Fruit fly (Drosophila melanogaster): ENCODE data around the gene CG12078.

The CG12078 gene

dm6 chr3L:3248714-3249663 is 4.9 kb upstream of the CG12078 start:
- TF ChIP-seq esn (GFP tag; optimal IDR thresholded peaks at IDR 0.05), result peak; percentile 99
- TF ChIP-seq CG3919 (GFP tag; optimal IDR thresholded peaks at IDR 0.05), result peak; percentile 98
- TF ChIP-seq fd85E (GFP tag; optimal IDR thresholded peaks at IDR 0.05), result peak; percentile 91
- TF ChIP-seq Sox102F (GFP tag; optimal IDR thresholded peaks at IDR 0.05), result peak; percentile 97
- TF ChIP-seq ss (GFP tag; optimal IDR thresholded peaks at IDR 0.05), result peak; percentile 98 to 99
- peak; percentile 96 for TF ChIP-seq Hr4 (GFP tag; optimal IDR thresholded peaks at IDR 0.05)
- TF ChIP-seq Lpt (GFP tag; optimal IDR thresholded peaks at IDR 0.05), result peak; percentile 94
- peak; percentile 94 for TF ChIP-seq dsx (GFP tag; optimal IDR thresholded peaks at IDR 0.05; ENCODE audit: poor library complexity, severe bottlenecking)
- TF ChIP-seq CG6854 (GFP tag; optimal IDR thresholded peaks at IDR 0.05), result peak; percentile 95
- peak; percentile 92 for TF ChIP-seq CG1621 (tag; optimal IDR thresholded peaks at IDR 0.05)
- TF ChIP-seq vri (GFP tag; optimal IDR thresholded peaks at IDR 0.05), result peak; percentile 95
- TF ChIP-seq fd59A (GFP tag; optimal IDR thresholded peaks at IDR 0.05), result peak; percentile 99
- TF ChIP-seq CG9139 (GFP tag; optimal IDR thresholded peaks at IDR 0.05), result peak; percentile 96
- TF ChIP-seq Ets96B (tag; optimal IDR thresholded peaks at IDR 0.05), result peak; percentile 98
- peak; percentile 98 for TF ChIP-seq CG32006 (GFP tag; optimal IDR thresholded peaks at IDR 0.05)
- peak; percentile 82 for TF ChIP-seq dac (GFP tag; optimal IDR thresholded peaks at IDR 0.05)
- TF ChIP-seq Hr39 (GFP tag; optimal IDR thresholded peaks at IDR 0.05), result peak; percentile 99
- peak; percentile 100 for TF ChIP-seq Eip78C (GFP tag)
- peak; percentile 99 for TF ChIP-seq acj6 (GFP tag; optimal IDR thresholded peaks at IDR 0.05)
- peak; percentile 93 for TF ChIP-seq CG4318 (GFP tag; optimal IDR thresholded peaks at IDR 0.05)
- peak; percentile 99 for TF ChIP-seq Smox (GFP tag; optimal IDR thresholded peaks at IDR 0.05)
- peak; percentile 98 for TF ChIP-seq CG11902 (GFP tag; optimal IDR thresholded peaks at IDR 0.05)
- peak; percentile 94 for TF ChIP-seq CG8119 (GFP tag; IDR thresholded peaks at IDR 0.05)
- TF ChIP-seq svp (GFP tag), result peak; percentile 100
- TF ChIP-seq Sox15 (GFP tag; optimal IDR thresholded peaks at IDR 0.05), result peak; percentile 99
- peak; percentile 62 for TF ChIP-seq Eip93F (GFP tag; optimal IDR thresholded peaks at IDR 0.05)
- peak; percentile 85 for TF ChIP-seq Gug (GFP tag; IDR thresholded peaks at IDR 0.05)
- peak; percentile 98 for TF ChIP-seq Sox14 (GFP tag; optimal IDR thresholded peaks at IDR 0.05)
- peak; percentile 98 for TF ChIP-seq spab (GFP tag; optimal IDR thresholded peaks at IDR 0.05)
- peak; percentile 99 for TF ChIP-seq CG31627 (GFP tag; optimal IDR thresholded peaks at IDR 0.05)
- peak; percentile 99 for TF ChIP-seq Met (GFP tag; optimal IDR thresholded peaks at IDR 0.05)
- peak; percentile 82 for TF ChIP-seq CG6163 (GFP tag; IDR thresholded peaks at IDR 0.05)
- no peak for TF ChIP-seq Hr38 (GFP tag; optimal IDR thresholded peaks at IDR 0.05)
- peak; percentile 86 to 98 for TF ChIP-seq salr (GFP tag; optimal IDR thresholded peaks at IDR 0.05)
- TF ChIP-seq fkh (GFP tag; optimal IDR thresholded peaks at IDR 0.05), result no peak
- peak; percentile 94 for TF ChIP-seq Blimp-1 (GFP tag; optimal IDR thresholded peaks at IDR 0.05)
- TF ChIP-seq topi (GFP tag; optimal IDR thresholded peaks at IDR 0.05), result peak; percentile 99
- TF ChIP-seq CG11762 (GFP tag; optimal IDR thresholded peaks at IDR 0.05; ENCODE audit: insufficient read depth), result peak; percentile 98
- TF ChIP-seq CG11294 (GFP tag; IDR thresholded peaks at IDR 0.05), result peak; percentile 54; the same call in 1 of the 2 replicates
- TF ChIP-seq CG7368 (GFP tag; optimal IDR thresholded peaks at IDR 0.05), result peak; percentile 92
- TF ChIP-seq Ets21C (GFP tag; optimal IDR thresholded peaks at IDR 0.05), result peak; percentile 97
- TF ChIP-seq CG6808 (GFP tag; optimal IDR thresholded peaks at IDR 0.05), result peak; percentile 99
- peak; percentile 98 for TF ChIP-seq CG6792 (GFP tag; optimal IDR thresholded peaks at IDR 0.05)
- TF ChIP-seq CG8319 (GFP tag; optimal IDR thresholded peaks at IDR 0.05), result peak; percentile 98
- peak; percentile 98 for TF ChIP-seq lz (GFP tag; optimal IDR thresholded peaks at IDR 0.05)
- TF ChIP-seq net (GFP tag; optimal IDR thresholded peaks at IDR 0.05), result peak; percentile 98
- TF ChIP-seq CG16779 (tag; optimal IDR thresholded peaks at IDR 0.05), result peak; percentile 90
- peak; percentile 97 for TF ChIP-seq CG10631 (GFP tag; optimal IDR thresholded peaks at IDR 0.05)
- TF ChIP-seq CG34406 (GFP tag; optimal IDR thresholded peaks at IDR 0.05), result peak; percentile 99
